Fruit fly (Drosophila melanogaster): ENCODE measurements around the gene CG10466.

- TF ChIP-seq CG8478 (optimal IDR thresholded peaks at IDR 0.05), result no peak
- no peak for TF ChIP-seq CTCF (optimal IDR thresholded peaks at IDR 0.05)
These were observed 43.3 kb downstream of the CG10466 start for dm6 chr2L:19835186-19835585.

All from S2 (cell line).